Fruit fly (Drosophila melanogaster) whole organism, embryonic: Measurements from ENCODE around the gene Ero1L.

ENCODE experiments used
- Aef1 ChIP-seq: fragments of 200-800 bp; sonication (Bioruptor generic); IDR thresholded peaks from 3 replicates; pipeline ENCODE4 v1.3.6; 2022; ENCODE audit warnings: missing biosample characterization, missing genetic modification characterization
- Bteb2 ChIP-seq: fragments of 200-800 bp; sonication (Bioruptor generic); optimal IDR thresholded peaks from 2 replicates; lab custom pipeline; 2016; ENCODE audit warnings: missing biosample characterization, missing genetic modification characterization
- CG10267 ChIP-seq: fragments of 200-800 bp; sonication (Bioruptor generic); optimal IDR thresholded peaks from 2 replicates; lab custom pipeline; 2018; ENCODE audit warnings: missing biosample characterization, mild to moderate bottlenecking, missing genetic modification characterization, moderate library complexity
- CG15514 ChIP-seq: fragments of 200-800 bp; sonication (Bioruptor generic); optimal IDR thresholded peaks from 3 replicates; lab custom pipeline; 2017; ENCODE audit warnings: missing biosample characterization, missing genetic modification characterization, mild to moderate bottlenecking, moderate library complexity, missing genetic modification reagents
- CG15601 ChIP-seq: fragments of 200-800 bp; sonication (Bioruptor generic); optimal IDR thresholded peaks from 3 replicates; lab custom pipeline; 2019; ENCODE audit warnings: missing biosample characterization, mild to moderate bottlenecking, missing genetic modification characterization, moderate library complexity
- CG1603 ChIP-seq: fragments of 200-800 bp; sonication (Bioruptor generic); optimal IDR thresholded peaks from 2 replicates; lab custom pipeline; 2019; ENCODE audit warnings: missing biosample characterization, mild to moderate bottlenecking, missing genetic modification characterization, moderate library complexity
- CG1647 ChIP-seq: fragments of 200-800 bp; sonication (Bioruptor generic); optimal IDR thresholded peaks from 3 replicates; lab custom pipeline; 2016; ENCODE audit warnings: missing biosample characterization, missing genetic modification characterization
- CG16863 ChIP-seq: fragments of 200-800 bp; sonication (Bioruptor generic); optimal IDR thresholded peaks from 3 replicates; lab custom pipeline; 2016; ENCODE audit warnings: missing biosample characterization, missing genetic modification characterization
- CG17361 ChIP-seq: fragments of 200-800 bp; sonication (Bioruptor generic); IDR thresholded peaks from 3 replicates; pipeline ENCODE4 v1.3.6; 2022; ENCODE audit warnings: missing biosample characterization, missing genetic modification characterization
- CG17568 ChIP-seq: fragments of 200-800 bp; sonication (Bioruptor generic); optimal IDR thresholded peaks from 2 replicates; lab custom pipeline; 2018; ENCODE audit warnings: missing biosample characterization, mild to moderate bottlenecking, missing genetic modification characterization, moderate library complexity
- CG17612 ChIP-seq: fragments of 200-800 bp; sonication (Bioruptor generic); IDR thresholded peaks from 2 replicates; pipeline ENCODE4 v1.3.6; 2022; ENCODE audit warnings: missing biosample characterization, missing genetic modification characterization
- CG17829 ChIP-seq: fragments of 200-800 bp; optimal IDR thresholded peaks from 2 replicates; lab custom pipeline; 2019; ENCODE audit warnings: missing biosample characterization, mild to moderate bottlenecking, missing genetic modification characterization, moderate library complexity
- CG18599 ChIP-seq: fragments of 200-800 bp; sonication (Bioruptor generic); optimal IDR thresholded peaks from 3 replicates; lab custom pipeline; 2017; ENCODE audit warnings: missing biosample characterization, missing genetic modification characterization, mild to moderate bottlenecking, moderate library complexity, missing genetic modification reagents
- CG31224 ChIP-seq: fragments of 200-800 bp; sonication (Bioruptor generic); IDR thresholded peaks from 2 replicates; pipeline ENCODE4 v1.3.6; 2022; ENCODE audit warnings: missing biosample characterization, missing genetic modification characterization
- CG32772 ChIP-seq: fragments of 200-800 bp; sonication (Bioruptor generic); IDR thresholded peaks from 2 replicates; pipeline ENCODE4 v1.3.6; 2022; ENCODE audit warnings: missing biosample characterization, missing genetic modification characterization
- CG3726 ChIP-seq: fragments of 200-800 bp; sonication (Bioruptor generic); IDR thresholded peaks from 3 replicates; pipeline ENCODE4, ENCODE4 v1.3.6; 2022; ENCODE audit warnings: missing biosample characterization, missing genetic modification characterization
- CG4360 ChIP-seq: fragments of 200-800 bp; sonication (Bioruptor generic); IDR thresholded peaks from 2 replicates; pipeline ENCODE4 v1.3.6; 2022; ENCODE audit warnings: missing biosample characterization, missing genetic modification characterization
- CG5180 ChIP-seq: fragments of 200-800 bp; sonication (Bioruptor generic); optimal IDR thresholded peaks from 3 replicates; lab custom pipeline; 2017; ENCODE audit warnings: missing biosample characterization, missing genetic modification characterization, mild to moderate bottlenecking, moderate library complexity, missing genetic modification reagents
- CG6272 ChIP-seq: fragments of 200-800 bp; sonication (Bioruptor generic); IDR thresholded peaks from 2 replicates; pipeline ENCODE4 v1.3.6; 2022; ENCODE audit warnings: missing biosample characterization, missing genetic modification characterization
- CG7928 ChIP-seq: fragments of 200-800 bp; sonication (Bioruptor generic); optimal IDR thresholded peaks from 2 replicates; lab custom pipeline; 2017; ENCODE audit warnings: missing biosample characterization, mild to moderate bottlenecking, missing genetic modification characterization
- CG9797 ChIP-seq: fragments of 200-800 bp; sonication (Bioruptor generic); optimal IDR thresholded peaks from 3 replicates; lab custom pipeline; 2018; ENCODE audit warnings: missing biosample characterization, mild to moderate bottlenecking, missing genetic modification characterization
- Dbx ChIP-seq: fragments of 200-800 bp; sonication (Bioruptor generic); IDR thresholded peaks from 3 replicates; pipeline ENCODE4 v1.3.6; 2022; ENCODE audit warnings: missing biosample characterization, missing genetic modification characterization
- Dfd ChIP-seq, 2 experiments: fragments of >200 bp; optimal IDR thresholded peaks; 2 replicates each; lab custom pipeline; 2017; ENCODE audit warnings: missing biosample characterization in 2 of 2, missing genetic modification characterization in 2 of 2
- Dip2 ChIP-seq: fragments of 200-800 bp; sonication (Bioruptor generic); IDR thresholded peaks from 2 replicates; pipeline ENCODE4 v1.3.6; 2022; ENCODE audit warnings: missing biosample characterization, missing genetic modification characterization
- Eip74EF ChIP-seq, 2 experiments: fragments of 200-800 bp in 1 of 2; fragments of >200 bp in 1 of 2; sonication (Bioruptor generic) in 1 of 2; optimal IDR thresholded peaks; 2 replicates each; lab custom pipeline; 2017 to 2019; ENCODE audit warnings: missing biosample characterization in 2 of 2, missing genetic modification characterization in 2 of 2, mild to moderate bottlenecking in 1 of 2, moderate library complexity in 1 of 2
- Ets65A ChIP-seq: fragments of 200-800 bp; sonication (Bioruptor generic); peaks from one replicate; lab custom pipeline; 2016; ENCODE audit warnings: missing biosample characterization, missing genetic modification characterization
- HLH3B ChIP-seq: fragments of 200-800 bp; sonication (Bioruptor generic); IDR thresholded peaks from 2 replicates; pipeline ENCODE4 v1.3.6; 2022; ENCODE audit warnings: missing biosample characterization, missing genetic modification characterization
- HLH4C ChIP-seq: fragments of 200-800 bp; sonication (Bioruptor generic); IDR thresholded peaks from 3 replicates; pipeline ENCODE4 v1.3.6; 2022; ENCODE audit warnings: missing biosample characterization, missing genetic modification characterization; ENCODE audit not compliant: partially characterized antibody
- Hr39 ChIP-seq: fragments of >200 bp; optimal IDR thresholded peaks from 2 replicates; lab custom pipeline; 2017
- Mes4 ChIP-seq: fragments of 200-800 bp; sonication (Bioruptor generic); optimal IDR thresholded peaks from 2 replicates; lab custom pipeline; 2016; ENCODE audit warnings: missing biosample characterization, missing genetic modification characterization
- NK7.1 ChIP-seq: fragments of 200-800 bp; sonication (Bioruptor generic); optimal IDR thresholded peaks from 3 replicates; lab custom pipeline; 2016; ENCODE audit warnings: missing biosample characterization, missing genetic modification characterization
- Ptx1 ChIP-seq: fragments of 200-800 bp; sonication (Bioruptor generic); IDR thresholded peaks from 2 replicates; pipeline ENCODE4 v1.3.6; 2022; ENCODE audit warnings: missing biosample characterization, missing genetic modification characterization
- Sox100B ChIP-seq: fragments of 200-800 bp; sonication (Bioruptor generic); optimal IDR thresholded peaks from 3 replicates; lab custom pipeline; 2018; ENCODE audit warnings: missing biosample characterization, mild to moderate bottlenecking, missing genetic modification characterization
- Sox102F ChIP-seq: fragments of 200-800 bp; sonication (Bioruptor generic); optimal IDR thresholded peaks from 2 replicates; lab custom pipeline; 2018; ENCODE audit warnings: missing biosample characterization, mild to moderate bottlenecking, missing genetic modification characterization, moderate library complexity
- chif ChIP-seq, 2 experiments: fragments of 200-800 bp; sonication (Bioruptor generic); optimal IDR thresholded peaks; 3 replicates each; lab custom pipeline; 2016; ENCODE audit warnings: missing biosample characterization in 2 of 2, missing genetic modification characterization in 2 of 2
- chm ChIP-seq: fragments of 200-800 bp; sonication (Bioruptor generic); IDR thresholded peaks from 2 replicates; pipeline ENCODE4 v1.3.6; 2022; ENCODE audit warnings: missing biosample characterization, missing genetic modification characterization
- crp ChIP-seq, 2 experiments: fragments of 200-800 bp; sonication (Bioruptor generic); optimal IDR thresholded peaks; 2 replicates in 1 of 2; 3 replicates in 1 of 2; lab custom pipeline; 2017; ENCODE audit warnings: missing biosample characterization in 2 of 2, missing genetic modification characterization in 2 of 2, mild to moderate bottlenecking in 1 of 2, moderate library complexity in 1 of 2
- dm ChIP-seq: fragments of 200-800 bp; sonication (Bioruptor generic); optimal IDR thresholded peaks from 3 replicates; lab custom pipeline; 2016; ENCODE audit warnings: missing biosample characterization, missing genetic modification characterization
- dmrt11E ChIP-seq: fragments of 200-800 bp; sonication (Bioruptor generic); optimal IDR thresholded peaks from 3 replicates; lab custom pipeline; 2018; ENCODE audit warnings: missing biosample characterization, mild to moderate bottlenecking, missing genetic modification characterization, moderate library complexity
- inv ChIP-seq: fragments of 200-800 bp; sonication (Bioruptor generic); IDR thresholded peaks from 2 replicates; pipeline ENCODE4 v1.3.6; 2022; ENCODE audit warnings: missing biosample characterization, missing genetic modification characterization; ENCODE audit not compliant: partially characterized antibody
- klu ChIP-seq: fragments of 200-800 bp; sonication (Bioruptor generic); IDR thresholded peaks from 2 replicates; pipeline ENCODE4 v1.3.6; 2022; ENCODE audit warnings: missing biosample characterization, missing genetic modification characterization
- kni ChIP-seq: fragments of 200-800 bp; sonication (Bioruptor generic); optimal IDR thresholded peaks from 3 replicates; lab custom pipeline; 2017; ENCODE audit warnings: mild to moderate bottlenecking, missing biosample characterization, missing genetic modification reagents, missing genetic modification characterization
- rib ChIP-seq: fragments of 200-800 bp; sonication (Bioruptor generic); IDR thresholded peaks from 2 replicates; pipeline ENCODE4 v1.3.6; 2022; ENCODE audit warnings: missing biosample characterization, missing genetic modification characterization
- salm ChIP-seq: fragments of 200-800 bp; sonication (Bioruptor generic); optimal IDR thresholded peaks from 2 replicates; lab custom pipeline; 2018; ENCODE audit warnings: missing biosample characterization, mild to moderate bottlenecking, missing genetic modification characterization
- shn ChIP-seq: fragments of 200-800 bp; sonication (Bioruptor generic); optimal IDR thresholded peaks from 3 replicates; lab custom pipeline; 2016; ENCODE audit warnings: missing biosample characterization, missing genetic modification characterization
- sisA ChIP-seq: fragments of 200-800 bp; sonication (Bioruptor generic); IDR thresholded peaks from 2 replicates; pipeline ENCODE4 v1.3.6; 2022; ENCODE audit warnings: missing biosample characterization, missing genetic modification characterization
- stc ChIP-seq: fragments of 200-800 bp; sonication (Bioruptor generic); IDR thresholded peaks from 2 replicates; pipeline ENCODE4 v1.3.6; 2022; ENCODE audit warnings: missing biosample characterization, missing genetic modification characterization
- sug ChIP-seq: fragments of 200-800 bp; optimal IDR thresholded peaks from 2 replicates; lab custom pipeline; 2019; ENCODE audit warnings: missing biosample characterization, mild to moderate bottlenecking, missing genetic modification characterization, moderate library complexity
- toy ChIP-seq: fragments of 200-800 bp; sonication (Bioruptor generic); IDR thresholded peaks from 2 replicates; pipeline ENCODE4 v1.3.6; 2022; ENCODE audit warnings: missing biosample characterization, missing genetic modification characterization
- z ChIP-seq: fragments of 200-800 bp; sonication (Bioruptor generic); IDR thresholded peaks from 3 replicates; pipeline ENCODE4 v1.3.6; 2022; ENCODE audit warnings: missing biosample characterization, missing genetic modification characterization

The Ero1L gene

DNA sequence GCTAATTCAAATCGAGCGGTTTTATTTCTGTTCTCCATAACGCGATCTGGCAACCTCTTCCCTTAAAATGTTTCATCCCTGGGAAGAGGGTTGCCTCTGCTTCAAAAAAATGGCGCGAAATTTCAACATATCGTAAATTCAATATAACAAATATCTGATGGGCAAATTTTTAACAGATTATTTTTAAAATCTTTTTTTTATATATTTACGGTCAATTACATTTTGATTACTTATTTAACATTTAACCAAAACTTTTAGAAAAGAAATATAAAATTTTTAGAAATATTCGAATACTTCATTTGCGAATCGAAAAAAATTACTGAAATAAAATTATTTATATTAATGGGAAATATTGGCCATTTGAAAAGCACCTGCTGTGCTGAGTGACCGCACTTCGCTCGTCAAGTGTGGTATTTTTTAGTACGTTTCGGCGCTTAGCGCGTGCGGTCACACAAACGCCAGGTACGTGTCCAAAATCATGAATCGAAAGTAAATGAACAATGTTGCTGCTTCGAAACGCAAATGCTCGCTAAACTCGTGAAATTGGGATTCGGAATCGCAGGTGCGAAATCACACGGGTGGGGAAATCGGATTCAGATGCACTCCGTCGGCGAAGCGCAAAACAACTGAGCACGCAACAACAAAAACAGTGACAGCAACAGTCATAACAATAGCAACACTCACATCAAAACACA is at the start of gene Ero1L (continued):
- TF ChIP-seq Hr39 (no peak), z (GFP tag; lab: Robert Waterston, UW) (no peak), Ets65A (GFP tag; lab: Kevin White, UChicago) (peak; percentile 30), Dbx (GFP tag; lab: Robert Waterston, UW) (0 out of 3 replicates have a peak, but pooled peaks have one; percentile 60), sug (tag; lab: Kevin White, UChicago) (no peak), stc (GFP tag; lab: Robert Waterston, UW) (no peak), CG1647 (no peak), rib (GFP tag; lab: Robert Waterston, UW) (peak; percentile 52; the same call in 1 of the 2 replicates), CG5180 (no peak), Dfd (GFP tag; optimal IDR thresholded peaks at IDR 0.05; lab: Kevin White, UChicago) (no peak), dmrt11E (tag; lab: Kevin White, UChicago) (no peak), CG17568 (GFP tag; lab: Kevin White, UChicago) (no peak), chif (GFP tag; optimal IDR thresholded peaks at IDR 0.05; lab: Kevin White, UChicago) (no peak), NK7.1 (GFP tag; lab: Kevin White, UChicago) (no peak), inv (GFP tag; lab: Robert Waterston, UW) (no peak), Sox102F (GFP tag; lab: Kevin White, UChicago) (no peak), HLH4C (GFP tag; lab: Robert Waterston, UW) (0 out of 3 replicates have a peak, but pooled peaks have one; percentile 11), CG6272 (GFP tag; lab: Robert Waterston, UW) (no peak), Dip2 (no peak), Aef1 (GFP tag; lab: Robert Waterston, UW) (peak; percentile 52), chm (GFP tag; lab: Robert Waterston, UW) (0 out of 2 replicates have a peak, but pooled peaks have one; percentile 6), CG3726 (no peak), salm (tag; lab: Kevin White, UChicago) (no peak), CG17361 (GFP tag; lab: Robert Waterston, UW) (peak; percentile 68; the same call in 2 of the 3 replicates), shn (GFP tag; lab: Kevin White, UChicago) (no peak), CG15514 (GFP tag; lab: Kevin White, UChicago) (peak; percentile 45), toy (GFP tag; lab: Robert Waterston, UW) (no peak), crp (GFP tag; optimal IDR thresholded peaks at IDR 0.05; lab: Kevin White, UChicago) (peak in 1 of 2 experiments; percentile 54), sisA (GFP tag; lab: Robert Waterston, UW) (no peak), CG1603 (tag; lab: Kevin White, UChicago) (peak; percentile 33), Ptx1 (GFP tag; lab: Robert Waterston, UW) (no peak; the same call in 1 of the 2 replicates), Bteb2 (GFP tag; lab: Kevin White, UChicago) (no peak), CG15601 (tag; lab: Kevin White, UChicago) (peak; percentile 45), CG16863 (GFP tag; lab: Kevin White, UChicago) (no peak), Sox100B (GFP tag; lab: Kevin White, UChicago) (peak; percentile 47), CG10267 (tag; lab: Kevin White, UChicago) (peak; percentile 70), kni (GFP tag; lab: Kevin White, UChicago) (peak; percentile 3), klu (GFP tag; lab: Robert Waterston, UW) (no peak; the same call in 1 of the 2 replicates), CG17829 (tag; lab: Kevin White, UChicago) (peak; percentile 52), CG9797 (GFP tag; lab: Kevin White, UChicago) (peak; percentile 94), CG4360 (peak; percentile 65), Mes4 (GFP tag; lab: Kevin White, UChicago) (no peak), Eip74EF (GFP tag; optimal IDR thresholded peaks at IDR 0.05; lab: Kevin White, UChicago) (no peak), CG18599 (GFP tag; lab: Kevin White, UChicago) (peak; percentile 55), CG17612 (GFP tag; lab: Robert Waterston, UW) (no peak), dm (GFP tag; lab: Kevin White, UChicago) (no peak), CG32772 (GFP tag; lab: Robert Waterston, UW) (no peak), CG7928 (GFP tag; lab: Kevin White, UChicago) (peak; percentile 98), CG31224 (GFP tag; lab: Robert Waterston, UW) (no peak), HLH3B (GFP tag; lab: Robert Waterston, UW) (no peak)
